Fruit fly (Drosophila melanogaster) whole organism, embryonic: ENCODE measurements around the gene PGAP1.

Experiments
- CG1024 ChIP-seq: fragments of 200-800 bp; sonication (Bioruptor generic); IDR thresholded peaks from 2 replicates; pipeline ENCODE4 v1.3.6; 2022; ENCODE audit warnings: missing biosample characterization, missing genetic modification characterization
- CG10366 ChIP-seq: fragments of 200-800 bp; sonication (Bioruptor generic); IDR thresholded peaks from 2 replicates; pipeline ENCODE4 v1.3.6; 2022; ENCODE audit warnings: missing biosample characterization, missing genetic modification characterization
- CG1233 ChIP-seq: fragments of 200-800 bp; sonication (Bioruptor generic); optimal IDR thresholded peaks from 4 replicates; lab custom pipeline; 2018; ENCODE audit warnings: missing biosample characterization, mild to moderate bottlenecking, missing genetic modification characterization
- CG13296 ChIP-seq: fragments of 200-800 bp; sonication (Bioruptor generic); optimal IDR thresholded peaks from 3 replicates; lab custom pipeline; 2018; ENCODE audit warnings: missing biosample characterization, mild to moderate bottlenecking, missing genetic modification characterization
- CG13775 ChIP-seq: fragments of 200-800 bp; sonication (Bioruptor generic); optimal IDR thresholded peaks from 3 replicates; lab custom pipeline; 2017; ENCODE audit warnings: missing biosample characterization, mild to moderate bottlenecking, missing genetic modification characterization
- CG15073 ChIP-seq: fragments of 200-800 bp; sonication (Bioruptor generic); optimal IDR thresholded peaks from 2 replicates; lab custom pipeline; 2016; ENCODE audit warnings: missing biosample characterization, missing genetic modification characterization
- CG1529 ChIP-seq: fragments of 200-800 bp; sonication (Bioruptor generic); optimal IDR thresholded peaks from 3 replicates; lab custom pipeline; 2018; ENCODE audit warnings: missing biosample characterization, missing genetic modification characterization
- CG17186 ChIP-seq: fragments of 200-800 bp; sonication (Bioruptor generic); optimal IDR thresholded peaks from 3 replicates; lab custom pipeline; 2017; ENCODE audit warnings: missing biosample characterization, missing genetic modification reagents, missing genetic modification characterization
- CG17359 ChIP-seq: fragments of 200-800 bp; sonication (Bioruptor generic); optimal IDR thresholded peaks from 3 replicates; lab custom pipeline; 2018; ENCODE audit warnings: missing biosample characterization, mild to moderate bottlenecking, missing genetic modification characterization, moderate library complexity
- CG17385 ChIP-seq: fragments of 200-800 bp; sonication (Bioruptor generic); optimal IDR thresholded peaks from 3 replicates; lab custom pipeline; 2018; ENCODE audit warnings: missing biosample characterization, mild to moderate bottlenecking, missing genetic modification characterization
- CG18011 ChIP-seq: fragments of 200-800 bp; sonication (Bioruptor generic); optimal IDR thresholded peaks from 2 replicates; lab custom pipeline; 2017; ENCODE audit warnings: missing biosample characterization, missing genetic modification characterization, mild to moderate bottlenecking, moderate library complexity, missing genotype
- CG32767 ChIP-seq: fragments of 200-800 bp; sonication (Bioruptor generic); IDR thresholded peaks from 2 replicates; pipeline ENCODE4 v1.3.6; 2022; ENCODE audit warnings: missing biosample characterization, missing genetic modification characterization
- CG4854 ChIP-seq: fragments of 200-800 bp; sonication (Bioruptor generic); optimal IDR thresholded peaks from 2 replicates; lab custom pipeline; 2016; ENCODE audit warnings: missing biosample characterization, missing genetic modification characterization, inconsistent platforms
- CG7928 ChIP-seq: fragments of 200-800 bp; sonication (Bioruptor generic); optimal IDR thresholded peaks from 2 replicates; lab custom pipeline; 2017; ENCODE audit warnings: missing biosample characterization, mild to moderate bottlenecking, missing genetic modification characterization
- CG7963 ChIP-seq: fragments of 200-800 bp; sonication (Bioruptor generic); IDR thresholded peaks from 3 replicates; pipeline ENCODE4 v1.3.6; 2022; ENCODE audit warnings: missing biosample characterization, missing genetic modification characterization; ENCODE audit not compliant: partially characterized antibody
- CG8765 ChIP-seq: fragments of 200-800 bp; sonication (Bioruptor generic); IDR thresholded peaks from 2 replicates; pipeline ENCODE4 v1.3.6; 2022; ENCODE audit warnings: missing biosample characterization, missing genetic modification characterization
- CG9437 ChIP-seq: fragments of 200-800 bp; sonication (Bioruptor generic); optimal IDR thresholded peaks from 2 replicates; lab custom pipeline; 2018; ENCODE audit warnings: missing biosample characterization, mild to moderate bottlenecking, missing genetic modification characterization
- D19B ChIP-seq: fragments of 200-800 bp; sonication (Bioruptor generic); optimal IDR thresholded peaks from 2 replicates; lab custom pipeline; 2017; ENCODE audit warnings: missing biosample characterization, mild to moderate bottlenecking, missing genetic modification characterization
- Eip74EF ChIP-seq, 2 experiments: fragments of 200-800 bp in 1 of 2; fragments of >200 bp in 1 of 2; sonication (Bioruptor generic) in 1 of 2; optimal IDR thresholded peaks; 2 replicates each; lab custom pipeline; 2017 to 2019; ENCODE audit warnings: missing biosample characterization in 2 of 2, missing genetic modification characterization in 2 of 2, mild to moderate bottlenecking in 1 of 2, moderate library complexity in 1 of 2
- Elba2 ChIP-seq: fragments of 200-800 bp; sonication (Bioruptor generic); optimal IDR thresholded peaks from 3 replicates; lab custom pipeline; 2016; ENCODE audit warnings: missing biosample characterization, missing genetic modification characterization
- Ets65A ChIP-seq: fragments of 200-800 bp; sonication (Bioruptor generic); peaks from one replicate; lab custom pipeline; 2016; ENCODE audit warnings: missing biosample characterization, missing genetic modification characterization
- H2.0 ChIP-seq: fragments of 200-800 bp; sonication (Bioruptor generic); IDR thresholded peaks from 2 replicates; pipeline ENCODE4 v1.3.6; 2022; ENCODE audit warnings: missing biosample characterization, missing genetic modification characterization
- Hey ChIP-seq: fragments of 200-800 bp; sonication (Bioruptor generic); optimal IDR thresholded peaks from 3 replicates; lab custom pipeline; 2018; ENCODE audit warnings: missing biosample characterization, mild to moderate bottlenecking, missing genetic modification characterization
- Hsf ChIP-seq: fragments of 200-800 bp; sonication (Bioruptor generic); optimal IDR thresholded peaks from 3 replicates; lab custom pipeline; 2016; ENCODE audit warnings: missing biosample characterization, missing genetic modification characterization
- MBD-R2 ChIP-seq: fragments of 200-800 bp; sonication (Bioruptor generic); IDR thresholded peaks from 2 replicates; pipeline ENCODE4 v1.3.6; 2022; ENCODE audit warnings: missing biosample characterization, missing genetic modification characterization
- Poxn ChIP-seq: fragments of 200-800 bp; sonication (Bioruptor generic); IDR thresholded peaks from 2 replicates; pipeline ENCODE4 v1.3.6; 2022; ENCODE audit warnings: missing biosample characterization, missing genetic modification characterization
- Rfx ChIP-seq: fragments of 200-800 bp; sonication (Bioruptor generic); IDR thresholded peaks from 2 replicates; pipeline ENCODE4 v1.3.6; 2022; ENCODE audit warnings: missing biosample characterization, missing genetic modification characterization
- Rx ChIP-seq: fragments of 200-800 bp; sonication (Bioruptor generic); IDR thresholded peaks from 2 replicates; pipeline ENCODE4 v1.3.6; 2022; ENCODE audit warnings: missing biosample characterization, missing genetic modification characterization
- Scr ChIP-seq: fragments of 200-800 bp; sonication (Bioruptor generic); IDR thresholded peaks from 2 replicates; pipeline ENCODE4 v1.3.6; 2022; ENCODE audit warnings: missing biosample characterization, missing genetic modification characterization; ENCODE audit not compliant: partially characterized antibody
- Six4 ChIP-seq: fragments of 200-800 bp; sonication (Bioruptor generic); optimal IDR thresholded peaks from 2 replicates; lab custom pipeline; 2016; ENCODE audit warnings: missing biosample characterization, missing genetic modification characterization
- Sox100B ChIP-seq: fragments of 200-800 bp; sonication (Bioruptor generic); optimal IDR thresholded peaks from 3 replicates; lab custom pipeline; 2018; ENCODE audit warnings: missing biosample characterization, mild to moderate bottlenecking, missing genetic modification characterization
- Taf1 ChIP-seq: fragments of 200-800 bp; sonication (Bioruptor generic); IDR thresholded peaks from 2 replicates; pipeline ENCODE4 v1.3.6; 2022; ENCODE audit warnings: missing biosample characterization, missing genetic modification characterization
- az2 ChIP-seq: fragments of 200-800 bp; sonication (Bioruptor generic); optimal IDR thresholded peaks from 3 replicates; lab custom pipeline; 2016; ENCODE audit warnings: missing biosample characterization, missing genetic modification characterization
- bcd ChIP-seq: fragments of 200-800 bp; sonication (Bioruptor generic); optimal IDR thresholded peaks from 2 replicates; lab custom pipeline; 2017; ENCODE audit warnings: missing biosample characterization, mild to moderate bottlenecking, missing genetic modification characterization
- chif ChIP-seq, 2 experiments: fragments of 200-800 bp; sonication (Bioruptor generic); optimal IDR thresholded peaks; 3 replicates each; lab custom pipeline; 2016; ENCODE audit warnings: missing biosample characterization in 2 of 2, missing genetic modification characterization in 2 of 2
- crol ChIP-seq: fragments of 200-800 bp; sonication (Bioruptor generic); IDR thresholded peaks from 2 replicates; pipeline ENCODE4 v1.3.6; 2022; ENCODE audit warnings: missing biosample characterization, missing genetic modification characterization
- crp ChIP-seq, 2 experiments: fragments of 200-800 bp; sonication (Bioruptor generic); optimal IDR thresholded peaks; 2 replicates in 1 of 2; 3 replicates in 1 of 2; lab custom pipeline; 2017; ENCODE audit warnings: missing biosample characterization in 2 of 2, missing genetic modification characterization in 2 of 2, mild to moderate bottlenecking in 1 of 2, moderate library complexity in 1 of 2
- disco-r ChIP-seq: fragments of 200-800 bp; sonication (Bioruptor generic); optimal IDR thresholded peaks from 2 replicates; lab custom pipeline; 2016; ENCODE audit warnings: missing biosample characterization, missing genetic modification characterization
- fru ChIP-seq: fragments of >200 bp; optimal IDR thresholded peaks from 2 replicates; lab custom pipeline; 2017
- gsb-n ChIP-seq: fragments of 200-800 bp; sonication (Bioruptor generic); optimal IDR thresholded peaks from 3 replicates; lab custom pipeline; 2018; ENCODE audit warnings: missing biosample characterization, mild to moderate bottlenecking, missing genetic modification characterization
- gt ChIP-seq: fragments of 200-800 bp; sonication (Bioruptor generic); IDR thresholded peaks from 2 replicates; pipeline ENCODE4 v1.3.6; 2022; ENCODE audit warnings: missing biosample characterization, missing genetic modification characterization
- hth ChIP-seq: fragments of >200 bp; optimal IDR thresholded peaks from 2 replicates; lab custom pipeline; 2017; ENCODE audit warnings: inconsistent platforms
- insv ChIP-seq, 2 experiments: fragments of 200-800 bp; sonication (Bioruptor generic); optimal IDR thresholded peaks; 3 replicates each; lab custom pipeline; 2016 to 2018; ENCODE audit warnings: missing biosample characterization in 2 of 2, missing genetic modification characterization in 2 of 2
- org-1 ChIP-seq: fragments of 200-800 bp; sonication (Bioruptor generic); optimal IDR thresholded peaks from 2 replicates; lab custom pipeline; 2017; ENCODE audit warnings: missing biosample characterization, missing genetic modification characterization
- psq ChIP-seq: fragments of 200-800 bp; sonication (Bioruptor generic); optimal IDR thresholded peaks from 2 replicates; lab custom pipeline; 2017; ENCODE audit warnings: missing biosample characterization, missing genetic modification characterization
- ranshi ChIP-seq: fragments of 200-800 bp; sonication (Bioruptor generic); IDR thresholded peaks from 2 replicates; pipeline ENCODE4 v1.3.6; 2022; ENCODE audit warnings: missing biosample characterization, missing genetic modification characterization
- tin ChIP-seq: fragments of 200-800 bp; sonication (Bioruptor generic); optimal IDR thresholded peaks from 3 replicates; lab custom pipeline; 2016; ENCODE audit warnings: missing biosample characterization, missing genetic modification characterization
- trh ChIP-seq: fragments of 200-800 bp; sonication (Bioruptor generic); optimal IDR thresholded peaks from 2 replicates; lab custom pipeline; 2016; ENCODE audit warnings: missing biosample characterization, missing genetic modification characterization
- ttk ChIP-seq: fragments of 200-800 bp; sonication (Bioruptor generic); IDR thresholded peaks from 2 replicates; pipeline ENCODE4 v2.1.2; 2022; ENCODE audit warnings: missing biosample characterization, missing genetic modification characterization
- wdn ChIP-seq: fragments of 200-800 bp; sonication (Bioruptor generic); IDR thresholded peaks from 2 replicates; pipeline ENCODE4 v1.3.6; 2022; ENCODE audit warnings: missing biosample characterization, missing genetic modification characterization
- yki ChIP-seq: fragments of >200 bp; optimal IDR thresholded peaks from 3 replicates; lab custom pipeline; 2018
- zen2 ChIP-seq: fragments of 200-800 bp; sonication (Bioruptor generic); IDR thresholded peaks from 3 replicates; pipeline ENCODE4 v1.3.6; 2022; ENCODE audit warnings: missing biosample characterization, missing genetic modification characterization; ENCODE audit not compliant: partially characterized antibody

PGAP1 gene

DNA sequence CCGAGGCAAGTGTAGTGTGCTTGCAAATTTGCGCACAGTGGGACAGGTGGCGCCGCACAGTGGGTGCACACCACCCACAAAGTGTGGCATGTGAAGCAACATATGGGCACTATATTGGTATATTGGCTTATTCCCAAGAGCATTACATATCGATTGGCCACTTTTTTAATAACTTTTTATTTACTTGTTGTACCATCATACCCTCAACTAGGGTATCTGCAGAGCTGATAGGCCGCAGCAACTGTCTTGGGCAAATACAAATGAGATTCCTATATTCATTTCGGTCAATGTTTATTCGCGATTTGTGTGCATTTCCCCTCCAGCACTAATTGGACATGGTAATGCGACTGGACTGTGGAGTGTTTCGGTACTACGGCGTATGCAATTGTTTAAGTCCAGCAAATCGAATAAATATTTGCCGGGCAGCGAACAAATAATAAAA, 35.5 kb upstream of the PGAP1 start (continued):
- TF ChIP-seq D19B (GFP tag; lab: Kevin White, UChicago): peak; percentile 39
- peak in 1 of 2 experiments; percentile 51 for TF ChIP-seq Eip74EF (GFP tag; optimal IDR thresholded peaks at IDR 0.05; lab: Kevin White, UChicago)
- TF ChIP-seq gsb-n (tag; lab: Kevin White, UChicago): peak; percentile 64
- peak; percentile 46 for TF ChIP-seq CG1024
- peak; percentile 47 for TF ChIP-seq CG1233
- TF ChIP-seq CG4854: no peak
- no peak for TF ChIP-seq CG7963 (GFP tag; lab: Robert Waterston, UW)
- TF ChIP-seq CG17359 (tag; lab: Kevin White, UChicago): peak; percentile 64
- peak; percentile 40; the same call in 1 of the 2 replicates for TF ChIP-seq CG10366 (GFP tag; lab: Robert Waterston, UW)
- TF ChIP-seq H2.0: 0 out of 2 replicates have a peak, but pooled peaks have one; percentile 37
- peak; percentile 42 for TF ChIP-seq CG17186 (GFP tag; lab: Kevin White, UChicago)
- peak; percentile 43 for TF ChIP-seq CG1529
- TF ChIP-seq psq (GFP tag; lab: Kevin White, UChicago): no peak
- TF ChIP-seq gt (GFP tag; lab: Robert Waterston, UW): peak; percentile 26; the same call in 1 of the 2 replicates
- TF ChIP-seq az2 (GFP tag; lab: Kevin White, UChicago): peak; percentile 43
- peak; percentile 46 for TF ChIP-seq org-1 (GFP tag; lab: Kevin White, UChicago)
- no peak for TF ChIP-seq Scr
- no peak for TF ChIP-seq Elba2 (GFP tag; lab: Kevin White, UChicago)
- TF ChIP-seq ttk (GFP tag; lab: Robert Waterston, UW): peak; percentile 32
- TF ChIP-seq trh (GFP tag; lab: Kevin White, UChicago): no peak
- peak; percentile 40 for TF ChIP-seq bcd (GFP tag; lab: Kevin White, UChicago)
- TF ChIP-seq CG18011 (GFP tag; lab: Kevin White, UChicago): no peak
- TF ChIP-seq tin (GFP tag; lab: Kevin White, UChicago): peak; percentile 36
- TF ChIP-seq CG15073 (GFP tag; lab: Kevin White, UChicago): no peak
- no peak for TF ChIP-seq CG17385
- TF ChIP-seq Poxn: no peak
- peak; percentile 91 for TF ChIP-seq Ets65A
- TF ChIP-seq MBD-R2 (GFP tag; lab: Robert Waterston, UW): no peak; the same call in 1 of the 2 replicates
- TF ChIP-seq wdn (GFP tag; lab: Robert Waterston, UW): no peak
- TF ChIP-seq Hsf (GFP tag; lab: Kevin White, UChicago): peak; percentile 57
- no peak for TF ChIP-seq crol (GFP tag; lab: Robert Waterston, UW)
- TF ChIP-seq hth (lab: Kevin White, UChicago): no peak
- peak in 1 of 2 experiments; percentile 7 for TF ChIP-seq crp (GFP tag; optimal IDR thresholded peaks at IDR 0.05; lab: Kevin White, UChicago)
- peak; percentile 67 for TF ChIP-seq Rx (GFP tag; lab: Robert Waterston, UW)
- peak; percentile 24 to 37 for TF ChIP-seq chif (GFP tag; optimal IDR thresholded peaks at IDR 0.05; lab: Kevin White, UChicago)
- TF ChIP-seq ranshi (GFP tag; lab: Robert Waterston, UW): 0 out of 2 replicates have a peak, but pooled peaks have one; percentile 18
- TF ChIP-seq Sox100B: peak; percentile 56
- TF ChIP-seq yki: no peak
- TF ChIP-seq Taf1: no peak
- TF ChIP-seq Six4: peak; percentile 10
- TF ChIP-seq CG9437 (GFP tag; lab: Kevin White, UChicago): no peak
- TF ChIP-seq Rfx (GFP tag; lab: Robert Waterston, UW): peak; percentile 45; the same call in 1 of the 2 replicates
- no peak for TF ChIP-seq fru (lab: Kevin White, UChicago)
- no peak for TF ChIP-seq CG7928 (GFP tag; lab: Kevin White, UChicago)
- TF ChIP-seq CG13296: no peak
- no peak for TF ChIP-seq CG13775 (GFP tag; lab: Kevin White, UChicago)
- TF ChIP-seq Hey (tag; lab: Kevin White, UChicago): no peak
- TF ChIP-seq CG32767: no peak
- no peak for TF ChIP-seq zen2 (GFP tag; lab: Robert Waterston, UW)
- peak; percentile 15 for TF ChIP-seq disco-r (GFP tag; lab: Kevin White, UChicago)
- no peak for TF ChIP-seq insv (GFP tag; optimal IDR thresholded peaks at IDR 0.05; lab: Kevin White, UChicago)
- peak; percentile 37; the same call in 1 of the 2 replicates for TF ChIP-seq CG8765
